Fruit fly (Drosophila melanogaster) whole organism, embryonic: Measurements from ENCODE around the gene CG44405.

Experiments used
- Aef1 ChIP-seq: fragments of 200-800 bp; sonication (Bioruptor generic); IDR thresholded peaks from 3 replicates; pipeline ENCODE4 v1.3.6; 2022; ENCODE audit warnings: missing biosample characterization, missing genetic modification characterization
- Atf3 ChIP-seq: fragments of 200-800 bp; sonication (Bioruptor generic); optimal IDR thresholded peaks from 3 replicates; lab custom pipeline; 2016; ENCODE audit warnings: missing biosample characterization, missing genetic modification characterization
- CG11504 ChIP-seq: fragments of 200-800 bp; sonication (Bioruptor generic); optimal IDR thresholded peaks from 3 replicates; lab custom pipeline; 2019; ENCODE audit warnings: missing biosample characterization, mild to moderate bottlenecking, missing genetic modification characterization, moderate library complexity
- CG13624 ChIP-seq: fragments of 200-800 bp; sonication (Bioruptor generic); optimal IDR thresholded peaks from 2 replicates; lab custom pipeline; 2016; ENCODE audit warnings: missing biosample characterization, missing genetic modification characterization
- CG13775 ChIP-seq: fragments of 200-800 bp; sonication (Bioruptor generic); optimal IDR thresholded peaks from 3 replicates; lab custom pipeline; 2017; ENCODE audit warnings: missing biosample characterization, mild to moderate bottlenecking, missing genetic modification characterization
- CG13894 ChIP-seq: fragments of 200-800 bp; sonication (Bioruptor generic); optimal IDR thresholded peaks from 3 replicates; lab custom pipeline; 2018; ENCODE audit warnings: missing biosample characterization, mild to moderate bottlenecking, missing genetic modification characterization, moderate library complexity
- CG1603 ChIP-seq: fragments of 200-800 bp; sonication (Bioruptor generic); optimal IDR thresholded peaks from 2 replicates; lab custom pipeline; 2019; ENCODE audit warnings: missing biosample characterization, mild to moderate bottlenecking, missing genetic modification characterization, moderate library complexity
- CG17359 ChIP-seq: fragments of 200-800 bp; sonication (Bioruptor generic); optimal IDR thresholded peaks from 3 replicates; lab custom pipeline; 2018; ENCODE audit warnings: missing biosample characterization, mild to moderate bottlenecking, missing genetic modification characterization, moderate library complexity
- CG17568 ChIP-seq: fragments of 200-800 bp; sonication (Bioruptor generic); optimal IDR thresholded peaks from 2 replicates; lab custom pipeline; 2018; ENCODE audit warnings: missing biosample characterization, mild to moderate bottlenecking, missing genetic modification characterization, moderate library complexity
- CG18599 ChIP-seq: fragments of 200-800 bp; sonication (Bioruptor generic); optimal IDR thresholded peaks from 3 replicates; lab custom pipeline; 2017; ENCODE audit warnings: missing biosample characterization, missing genetic modification characterization, mild to moderate bottlenecking, moderate library complexity, missing genetic modification reagents
- CG2120 ChIP-seq: fragments of 200-800 bp; sonication (Bioruptor generic); optimal IDR thresholded peaks from 3 replicates; lab custom pipeline; 2016; ENCODE audit warnings: missing biosample characterization, missing genetic modification characterization
- CG30403 ChIP-seq: fragments of 200-800 bp; sonication (Bioruptor generic); optimal IDR thresholded peaks from 3 replicates; lab custom pipeline; 2016; ENCODE audit warnings: missing biosample characterization, missing genetic modification characterization
- CG3065 ChIP-seq: fragments of 200-800 bp; sonication (Bioruptor generic); optimal IDR thresholded peaks from 2 replicates; lab custom pipeline; 2016; ENCODE audit warnings: missing biosample characterization, missing genetic modification characterization
- CG31365 ChIP-seq: fragments of 200-800 bp; sonication (Bioruptor generic); optimal IDR thresholded peaks from 2 replicates; lab custom pipeline; 2018; ENCODE audit warnings: missing biosample characterization, mild to moderate bottlenecking, missing genetic modification characterization
- CG34224 ChIP-seq: fragments of 200-800 bp; sonication (Bioruptor generic); IDR thresholded peaks from 3 replicates; pipeline ENCODE4 v1.3.6; 2022; ENCODE audit warnings: missing biosample characterization, missing genetic modification characterization; ENCODE audit not compliant: partially characterized antibody
- CG4328 ChIP-seq: fragments of 200-800 bp; sonication (Bioruptor generic); optimal IDR thresholded peaks from 3 replicates; lab custom pipeline; 2017; ENCODE audit warnings: missing biosample characterization, missing genetic modification reagents, missing genetic modification characterization
- CG7745 ChIP-seq: fragments of 200-800 bp; sonication (Bioruptor generic); optimal IDR thresholded peaks from 2 replicates; lab custom pipeline; 2018; ENCODE audit warnings: missing biosample characterization, mild to moderate bottlenecking, missing genetic modification characterization, moderate library complexity
- CG7839 ChIP-seq: fragments of 200-800 bp; sonication (Bioruptor generic); optimal IDR thresholded peaks from 3 replicates; lab custom pipeline; 2018; ENCODE audit warnings: missing biosample characterization, mild to moderate bottlenecking, missing genetic modification characterization, moderate library complexity
- CG8290 ChIP-seq, 3 experiments: fragments of 200-800 bp; sonication (Bioruptor generic); optimal IDR thresholded peaks; 2 replicates each; lab custom pipeline; 2016 to 2019; ENCODE audit warnings: missing biosample characterization in 3 of 3, missing genetic modification characterization in 3 of 3, mild to moderate bottlenecking in 2 of 3, moderate library complexity in 1 of 3
- CkIIα-i1 ChIP-seq: fragments of 200-800 bp; sonication (Bioruptor generic); IDR thresholded peaks from 2 replicates; pipeline ENCODE4 v1.3.6; 2022; ENCODE audit warnings: missing biosample characterization, missing genetic modification characterization
- D19A ChIP-seq: fragments of 200-800 bp; optimal IDR thresholded peaks from 3 replicates; lab custom pipeline; 2019; ENCODE audit warnings: missing biosample characterization, mild to moderate bottlenecking, missing genetic modification characterization, moderate library complexity
- Dad ChIP-seq: fragments of 200-800 bp; sonication (Bioruptor generic); optimal IDR thresholded peaks from 3 replicates; lab custom pipeline; 2016; ENCODE audit warnings: missing biosample characterization, missing genetic modification characterization
- Doc3 ChIP-seq: fragments of 200-800 bp; sonication (Bioruptor generic); IDR thresholded peaks from 3 replicates; pipeline ENCODE4 v1.3.6; 2022; ENCODE audit warnings: missing biosample characterization, missing genetic modification characterization; ENCODE audit not compliant: partially characterized antibody
- E2f1 ChIP-seq: fragments of 200-800 bp; sonication (Bioruptor generic); IDR thresholded peaks from 2 replicates; pipeline ENCODE4 v1.3.6; 2022; ENCODE audit warnings: missing biosample characterization, missing genetic modification characterization
- H2.0 ChIP-seq: fragments of 200-800 bp; sonication (Bioruptor generic); IDR thresholded peaks from 2 replicates; pipeline ENCODE4 v1.3.6; 2022; ENCODE audit warnings: missing biosample characterization, missing genetic modification characterization
- Hr51 ChIP-seq, 2 experiments: fragments of 200-800 bp; sonication (Bioruptor generic); optimal IDR thresholded peaks; 2 replicates in 1 of 2; 3 replicates in 1 of 2; lab custom pipeline; 2016 to 2018; ENCODE audit warnings: missing biosample characterization in 2 of 2, missing genetic modification characterization in 2 of 2, mild to moderate bottlenecking in 1 of 2, moderate library complexity in 1 of 2
- MESR4 ChIP-seq: fragments of 200-800 bp; sonication (Bioruptor generic); optimal IDR thresholded peaks from 2 replicates; lab custom pipeline; 2018; ENCODE audit warnings: missing biosample characterization, mild to moderate bottlenecking, missing genetic modification characterization, moderate library complexity
- Myb ChIP-seq: fragments of 200-800 bp; sonication (Bioruptor generic); optimal IDR thresholded peaks from 2 replicates; lab custom pipeline; 2016; ENCODE audit warnings: missing biosample characterization, missing genetic modification characterization
- Ssrp ChIP-seq: fragments of 200-800 bp; sonication (Bioruptor generic); optimal IDR thresholded peaks from 2 replicates; lab custom pipeline; 2018; ENCODE audit warnings: missing biosample characterization, mild to moderate bottlenecking, missing genetic modification characterization, moderate library complexity
- Stat92E ChIP-seq, 3 experiments: fragments of >200 bp in 2 of 3; fragments of 200-800 bp in 1 of 3; sonication (Bioruptor generic) in 1 of 3; optimal IDR thresholded peaks; 2 replicates each; lab custom pipeline; 2017 to 2019; ENCODE audit warnings: missing biosample characterization in 3 of 3, missing genetic modification characterization in 3 of 3, mild to moderate bottlenecking in 1 of 3, moderate library complexity in 1 of 3
- Xrp1 ChIP-seq: fragments of 200-800 bp; sonication (Bioruptor generic); IDR thresholded peaks from 2 replicates; pipeline ENCODE4 v1.3.6; 2022; ENCODE audit warnings: missing biosample characterization, missing genetic modification characterization
- ac ChIP-seq: fragments of 200-800 bp; sonication (Bioruptor generic); optimal IDR thresholded peaks from 3 replicates; lab custom pipeline; 2017; ENCODE audit warnings: missing biosample characterization, mild to moderate bottlenecking, missing genetic modification characterization
- amos ChIP-seq: fragments of 200-800 bp; sonication (Bioruptor generic); IDR thresholded peaks from 2 replicates; pipeline ENCODE4 v1.3.6; 2022; ENCODE audit warnings: missing biosample characterization, missing genetic modification characterization; ENCODE audit not compliant: partially characterized antibody
- ap ChIP-seq: fragments of 200-800 bp; sonication (Bioruptor generic); IDR thresholded peaks from 2 replicates; pipeline ENCODE4 v1.3.6; 2022; ENCODE audit warnings: missing biosample characterization, missing genetic modification characterization
- ase ChIP-seq: fragments of 200-800 bp; sonication (Bioruptor generic); IDR thresholded peaks from 3 replicates; pipeline ENCODE4 v1.3.6; 2022; ENCODE audit warnings: missing biosample characterization, missing genetic modification characterization
- cas ChIP-seq: fragments of 200-800 bp; sonication (Bioruptor generic); IDR thresholded peaks from 2 replicates; pipeline ENCODE4 v1.3.6; 2022; ENCODE audit warnings: missing biosample characterization, missing genetic modification characterization
- cato ChIP-seq: fragments of 200-800 bp; sonication (Bioruptor generic); optimal IDR thresholded peaks from 2 replicates; lab custom pipeline; 2016; ENCODE audit warnings: missing biosample characterization, missing genetic modification characterization, borderline replicate concordance
- chif ChIP-seq, 2 experiments: fragments of 200-800 bp; sonication (Bioruptor generic); optimal IDR thresholded peaks; 3 replicates each; lab custom pipeline; 2016; ENCODE audit warnings: missing biosample characterization in 2 of 2, missing genetic modification characterization in 2 of 2
- ci ChIP-seq: fragments of 200-800 bp; sonication (Bioruptor generic); IDR thresholded peaks from 3 replicates; pipeline ENCODE4 v1.3.6; 2022; ENCODE audit warnings: missing biosample characterization, missing genetic modification characterization
- ind ChIP-seq: fragments of 200-800 bp; sonication (Bioruptor generic); optimal IDR thresholded peaks from 3 replicates; lab custom pipeline; 2016; ENCODE audit warnings: missing biosample characterization, missing genetic modification characterization
- knrl ChIP-seq: fragments of 200-800 bp; sonication (Bioruptor generic); IDR thresholded peaks from 3 replicates; pipeline ENCODE4 v1.3.6; 2022; ENCODE audit warnings: missing biosample characterization, missing genetic modification characterization; ENCODE audit not compliant: partially characterized antibody
- mirr ChIP-seq: fragments of 200-800 bp; sonication (Bioruptor generic); optimal IDR thresholded peaks from 3 replicates; lab custom pipeline; 2018; ENCODE audit warnings: missing biosample characterization, mild to moderate bottlenecking, missing genetic modification characterization
- otp ChIP-seq: fragments of 200-800 bp; sonication (Bioruptor generic); IDR thresholded peaks from 3 replicates; pipeline ENCODE4, ENCODE4 v1.3.6; 2022; ENCODE audit warnings: missing biosample characterization, missing genetic modification characterization
- p53 ChIP-seq: fragments of 200-800 bp; sonication (Bioruptor generic); optimal IDR thresholded peaks from 2 replicates; lab custom pipeline; 2016; ENCODE audit warnings: missing biosample characterization, missing genetic modification characterization
- row ChIP-seq: fragments of 200-800 bp; sonication (Bioruptor generic); IDR thresholded peaks from 3 replicates; pipeline ENCODE4 v1.3.6; 2022; ENCODE audit warnings: missing biosample characterization, missing genetic modification characterization
- trem ChIP-seq: fragments of 200-800 bp; optimal IDR thresholded peaks from 3 replicates; lab custom pipeline; 2019; ENCODE audit warnings: missing biosample characterization, mild to moderate bottlenecking, missing genetic modification characterization, moderate library complexity
- zen ChIP-seq: fragments of 200-800 bp; sonication (Bioruptor generic); optimal IDR thresholded peaks from 3 replicates; lab custom pipeline; 2018; ENCODE audit warnings: missing biosample characterization, mild to moderate bottlenecking, missing genetic modification characterization, moderate library complexity
- zen2 ChIP-seq: fragments of 200-800 bp; sonication (Bioruptor generic); IDR thresholded peaks from 3 replicates; pipeline ENCODE4 v1.3.6; 2022; ENCODE audit warnings: missing biosample characterization, missing genetic modification characterization; ENCODE audit not compliant: partially characterized antibody
- zf30C ChIP-seq: fragments of 200-800 bp; sonication (Bioruptor generic); optimal IDR thresholded peaks from 3 replicates; lab custom pipeline; 2018; ENCODE audit warnings: missing biosample characterization, mild to moderate bottlenecking, missing genetic modification characterization

CG44405 gene

DNA sequence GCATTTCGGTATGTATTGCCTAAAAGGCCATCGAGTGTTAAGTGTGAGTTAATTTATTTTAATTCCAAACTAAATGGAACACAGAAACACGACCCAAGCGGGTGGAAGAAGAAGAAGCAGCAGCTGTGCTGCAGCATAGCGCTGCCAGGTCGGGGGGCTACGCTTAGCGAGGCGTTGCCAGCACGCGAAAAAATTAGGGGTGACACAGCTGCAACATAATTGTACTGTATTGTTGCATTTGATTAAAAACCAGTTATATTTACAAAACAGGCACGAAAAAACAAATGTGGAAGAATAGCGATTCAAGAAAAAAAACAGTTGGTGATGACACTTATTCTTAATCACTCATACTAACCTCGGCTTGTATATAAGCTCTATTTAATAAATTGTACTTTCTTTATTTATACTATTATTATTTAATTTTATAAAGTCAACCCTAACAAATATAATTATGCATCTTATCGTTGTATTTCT is 8.1 kb upstream of the CG44405 start (continued):
- TF ChIP-seq CG1603 (tag; lab: Kevin White, UChicago), result peak; percentile 64
- peak; percentile 69 for TF ChIP-seq H2.0 (GFP tag; lab: Robert Waterston, UW)
- TF ChIP-seq mirr (GFP tag; lab: Kevin White, UChicago), result no peak
- TF ChIP-seq CG3065 (GFP tag; lab: Kevin White, UChicago), result no peak
- peak; percentile 75 for TF ChIP-seq ci (GFP tag; lab: Robert Waterston, UW)
- peak; percentile 75 for TF ChIP-seq ind (GFP tag; lab: Kevin White, UChicago)
- TF ChIP-seq CG18599 (GFP tag; lab: Kevin White, UChicago), result peak; percentile 76
- TF ChIP-seq CG13775 (GFP tag; lab: Kevin White, UChicago), result peak; percentile 80
- peak; percentile 77 for TF ChIP-seq Ssrp (tag; lab: Kevin White, UChicago)
- TF ChIP-seq Hr51 (GFP tag; optimal IDR thresholded peaks at IDR 0.05; lab: Kevin White, UChicago), result peak; percentile 7 to 84
- TF ChIP-seq Dad (GFP tag; lab: Kevin White, UChicago), result peak; percentile 5
- no peak for TF ChIP-seq cas (GFP tag; lab: Robert Waterston, UW)
- peak; percentile 20 for TF ChIP-seq ac (GFP tag; lab: Kevin White, UChicago)
- TF ChIP-seq CG11504 (tag; lab: Kevin White, UChicago), result no peak
- no peak for TF ChIP-seq Stat92E (GFP tag; optimal IDR thresholded peaks at IDR 0.05; lab: Kevin White, UChicago)
- no peak for TF ChIP-seq p53 (GFP tag; lab: Kevin White, UChicago)
- TF ChIP-seq CG7745 (tag; lab: Kevin White, UChicago), result no peak
- TF ChIP-seq MESR4 (GFP tag; lab: Kevin White, UChicago), result peak; percentile 58
- TF ChIP-seq CG17359 (tag; lab: Kevin White, UChicago), result peak; percentile 58
- peak; percentile 64 for TF ChIP-seq Xrp1 (GFP tag; lab: Robert Waterston, UW)
- peak; percentile 68 for TF ChIP-seq knrl (GFP tag; lab: Robert Waterston, UW)
- TF ChIP-seq zf30C (GFP tag; lab: Kevin White, UChicago), result peak; percentile 14
- 0 out of 3 replicates have a peak, but pooled peaks have one; percentile 37 for TF ChIP-seq Doc3 (GFP tag; lab: Robert Waterston, UW)
- TF ChIP-seq Atf3 (GFP tag; lab: Kevin White, UChicago), result peak; percentile 7
- TF ChIP-seq CG13894, result no peak
- peak; percentile 75; the same call in 2 of the 3 replicates for TF ChIP-seq ase
- peak; percentile 78 for TF ChIP-seq CG7839
- peak; percentile 76 for TF ChIP-seq CG30403 (GFP tag; lab: Kevin White, UChicago)
- no peak for TF ChIP-seq CG34224 (GFP tag; lab: Robert Waterston, UW)
- peak; percentile 55 for TF ChIP-seq CG13624 (GFP tag; lab: Kevin White, UChicago)
- no peak for TF ChIP-seq CG31365 (tag; lab: Kevin White, UChicago)
- no peak for TF ChIP-seq D19A (tag; lab: Kevin White, UChicago)
- peak; percentile 65 for TF ChIP-seq Myb (GFP tag; lab: Kevin White, UChicago)
- peak; percentile 76 to 83 for TF ChIP-seq chif (GFP tag; optimal IDR thresholded peaks at IDR 0.05; lab: Kevin White, UChicago)
- TF ChIP-seq CG4328 (GFP tag; lab: Kevin White, UChicago), result peak; percentile 28
- TF ChIP-seq CG17568 (GFP tag; lab: Kevin White, UChicago), result no peak
- peak; percentile 88 for TF ChIP-seq row (GFP tag; lab: Robert Waterston, UW)
- TF ChIP-seq CG2120 (GFP tag; lab: Kevin White, UChicago), result peak; percentile 79
- peak; percentile 28 for TF ChIP-seq CG8290 (GFP tag; optimal IDR thresholded peaks at IDR 0.05; lab: Kevin White, UChicago)
- TF ChIP-seq CG8290 (tag; optimal IDR thresholded peaks at IDR 0.05; lab: Kevin White, UChicago), result peak in 1 of 2 experiments; percentile 8
- TF ChIP-seq zen2, result 0 out of 3 replicates have a peak, but pooled peaks have one; percentile 59
- TF ChIP-seq otp (GFP tag; lab: Robert Waterston, UW), result no peak
- TF ChIP-seq Aef1 (GFP tag; lab: Robert Waterston, UW), result peak; percentile 80
- peak; percentile 37; the same call in 1 of the 2 replicates for TF ChIP-seq ap
- peak; percentile 66 for TF ChIP-seq cato (GFP tag; lab: Kevin White, UChicago)
- TF ChIP-seq trem (tag; lab: Kevin White, UChicago), result peak; percentile 37
- peak; percentile 47 for TF ChIP-seq zen (tag; lab: Kevin White, UChicago)
- peak; percentile 70 for TF ChIP-seq E2f1 (GFP tag; lab: Robert Waterston, UW)
- TF ChIP-seq CkIIα-i1, result no peak
- TF ChIP-seq amos (GFP tag; lab: Robert Waterston, UW), result peak; percentile 72
